Worm (Caenorhabditis elegans) whole organism, mixed stage, embryonic: ENCODE data around the gene daf-41.

Experiments
- M03D4.4 ChIP-seq: sonication (generic microtip); optimal IDR thresholded peaks from 2 replicates; lab custom pipeline; 2017; ENCODE audit warnings: mild to moderate bottlenecking, missing genetic modification characterization, missing compliant biosample characterization
- bed-3 ChIP-seq: fragments of 200-800 bp; sonication (Bioruptor generic); optimal IDR thresholded peaks from 3 replicates; lab custom pipeline; 2018; ENCODE audit warnings: mild to moderate bottlenecking, missing genetic modification characterization, moderate library complexity, missing compliant biosample characterization
- blmp-1 ChIP-seq: fragments of 150-350 bp; optimal IDR thresholded peaks from 2 replicates; lab custom pipeline; 2014; ENCODE audit warnings: missing biosample characterization, missing genetic modification characterization
- ceh-39 ChIP-seq: fragments of 150-350 bp; optimal IDR thresholded peaks from 2 replicates; lab custom pipeline; 2014; ENCODE audit warnings: missing biosample characterization, missing genetic modification characterization
- ceh-43 ChIP-seq: fragments of 200-800 bp; sonication (Bioruptor generic); optimal IDR thresholded peaks from 2 replicates; lab custom pipeline; 2018; ENCODE audit warnings: mild to moderate bottlenecking, missing genetic modification characterization, moderate library complexity, missing compliant biosample characterization
- ceh-83 ChIP-seq: fragments of 200-800 bp; sonication (Bioruptor generic); optimal IDR thresholded peaks from 2 replicates; lab custom pipeline; 2018; ENCODE audit warnings: mild to moderate bottlenecking, missing genetic modification characterization, missing compliant biosample characterization
- ces-1 ChIP-seq: fragments of 150-350 bp; optimal IDR thresholded peaks from 2 replicates; lab custom pipeline; 2014; ENCODE audit warnings: missing biosample characterization, missing genetic modification reagents, missing genetic modification characterization
- cnd-1 ChIP-seq: fragments of 200-800 bp; sonication (Bioruptor generic); optimal IDR thresholded peaks from 2 replicates; lab custom pipeline; 2018; ENCODE audit warnings: mild to moderate bottlenecking, missing genetic modification characterization, missing compliant biosample characterization
- drap-1 ChIP-seq: fragments of 200-800 bp; sonication (Bioruptor generic); optimal IDR thresholded peaks from 3 replicates; lab custom pipeline; 2018; ENCODE audit warnings: mild to moderate bottlenecking, missing genetic modification characterization, missing compliant biosample characterization
- elt-1 ChIP-seq: sonication (generic microtip); optimal IDR thresholded peaks from 2 replicates; lab custom pipeline; 2017; ENCODE audit warnings: missing genetic modification characterization, mild to moderate bottlenecking, missing compliant biosample characterization, antibody characterized with exemption, moderate library complexity, borderline replicate concordance; ENCODE audit not compliant: insufficient read depth
- elt-3 ChIP-seq: fragments of 150-350 bp; optimal IDR thresholded peaks from 2 replicates; lab custom pipeline; 2014; ENCODE audit warnings: missing biosample characterization, missing genetic modification characterization
- flh-1 ChIP-seq: fragments of 200-800 bp; sonication (Bioruptor generic); optimal IDR thresholded peaks from 2 replicates; lab custom pipeline; 2018; ENCODE audit warnings: mild to moderate bottlenecking, missing genetic modification characterization, moderate library complexity, missing compliant biosample characterization
- ham-2 ChIP-seq: fragments of 200-800 bp; sonication (Bioruptor generic); optimal IDR thresholded peaks from 2 replicates; lab custom pipeline; 2018; ENCODE audit warnings: mild to moderate bottlenecking, missing genetic modification characterization, missing compliant biosample characterization
- hlh-1 ChIP-seq: fragments of 150-350 bp; optimal IDR thresholded peaks from 2 replicates; lab custom pipeline; 2014; ENCODE audit warnings: missing biosample characterization, missing genetic modification reagents, missing genetic modification characterization
- lin-13 ChIP-seq: fragments of 150-350 bp; optimal IDR thresholded peaks from 2 replicates; lab custom pipeline; 2014; ENCODE audit warnings: missing biosample characterization, missing genetic modification characterization
- lin-32 ChIP-seq: fragments of 200-800 bp; sonication (Bioruptor generic); optimal IDR thresholded peaks from 2 replicates; lab custom pipeline; 2018; ENCODE audit warnings: mild to moderate bottlenecking, missing genetic modification characterization, missing compliant biosample characterization
- lsy-2 ChIP-seq: fragments of 150-350 bp; optimal IDR thresholded peaks from 2 replicates; lab custom pipeline; 2014; ENCODE audit warnings: missing biosample characterization, missing genetic modification characterization
- mab-5 ChIP-seq: fragments of 150-350 bp; optimal IDR thresholded peaks from 2 replicates; lab custom pipeline; 2014; ENCODE audit warnings: missing biosample characterization, missing genetic modification characterization
- mep-1 ChIP-seq: fragments of 150-350 bp; optimal IDR thresholded peaks from 2 replicates; lab custom pipeline; 2017; ENCODE audit warnings: missing biosample characterization, missing genetic modification reagents, missing genetic modification characterization, inconsistent platforms
- mls-2 ChIP-seq: sonication (generic microtip); optimal IDR thresholded peaks from 2 replicates; lab custom pipeline; 2016; ENCODE audit warnings: mild to moderate bottlenecking, missing genetic modification characterization, moderate library complexity, missing compliant biosample characterization
- nhr-12 ChIP-seq: fragments of 150-350 bp; optimal IDR thresholded peaks from 2 replicates; lab custom pipeline; 2014; ENCODE audit warnings: missing biosample characterization, missing genetic modification characterization
- nhr-2 ChIP-seq: fragments of 150-350 bp; optimal IDR thresholded peaks from 2 replicates; lab custom pipeline; 2014; ENCODE audit warnings: missing biosample characterization, missing genetic modification characterization
- nhr-237 ChIP-seq: fragments of 150-350 bp; optimal IDR thresholded peaks from 2 replicates; lab custom pipeline; 2014; ENCODE audit warnings: missing biosample characterization, missing genetic modification characterization
- nhr-28 ChIP-seq: fragments of 150-350 bp; optimal IDR thresholded peaks from 2 replicates; lab custom pipeline; 2014; ENCODE audit warnings: missing biosample characterization, missing genetic modification characterization
- nhr-76 ChIP-seq: sonication (generic microtip); optimal IDR thresholded peaks from 2 replicates; lab custom pipeline; 2017; ENCODE audit warnings: missing biosample characterization, missing genetic modification characterization
- pha-4 ChIP-seq: fragments of 150-350 bp; optimal IDR thresholded peaks from 2 replicates; lab custom pipeline; 2018; ENCODE audit warnings: missing biosample characterization, missing genetic modification reagents, missing genetic modification characterization
- sem-2 ChIP-seq: fragments of 200-800 bp; sonication (Bioruptor generic); optimal IDR thresholded peaks from 2 replicates; lab custom pipeline; 2018; ENCODE audit warnings: mild to moderate bottlenecking, missing genetic modification characterization, missing compliant biosample characterization
- snpc-4 ChIP-seq: fragments of 150-350 bp; optimal IDR thresholded peaks from 2 replicates; lab custom pipeline; 2014; ENCODE audit warnings: missing biosample characterization, missing genetic modification characterization
- sptf-1 ChIP-seq: sonication (generic microtip); optimal IDR thresholded peaks from 2 replicates; lab custom pipeline; 2017; ENCODE audit warnings: mild to moderate bottlenecking, missing genetic modification characterization, moderate library complexity, missing compliant biosample characterization
- tbx-8 ChIP-seq: fragments of 200-800 bp; sonication (Bioruptor generic); optimal IDR thresholded peaks from 2 replicates; lab custom pipeline; 2018; ENCODE audit warnings: mild to moderate bottlenecking, missing genetic modification characterization, moderate library complexity, missing compliant biosample characterization
- unc-120 ChIP-seq: sonication (generic microtip); optimal IDR thresholded peaks from 2 replicates; lab custom pipeline; 2017; ENCODE audit warnings: missing genetic modification characterization, missing compliant biosample characterization; ENCODE audit not compliant: poor library complexity, severe bottlenecking
- unc-39 ChIP-seq: fragments of 150-350 bp; optimal IDR thresholded peaks from 2 replicates; lab custom pipeline; 2014; ENCODE audit warnings: missing biosample characterization, missing genetic modification characterization
- unc-62 ChIP-seq: fragments of 150-350 bp; optimal IDR thresholded peaks from 2 replicates; lab custom pipeline; 2014; ENCODE audit warnings: missing biosample characterization, missing genetic modification reagents, missing genetic modification characterization
- zip-8 ChIP-seq: fragments of 150-350 bp; optimal IDR thresholded peaks from 2 replicates; lab custom pipeline; 2014; ENCODE audit warnings: missing biosample characterization, missing genetic modification characterization
- ztf-11 ChIP-seq: fragments of 150-350 bp; optimal IDR thresholded peaks from 2 replicates; lab custom pipeline; 2014; ENCODE audit warnings: missing biosample characterization, missing genetic modification characterization

daf-41 gene

ce11 chrIII:5274715-5275355 is at the start of gene daf-41, which contains the start of gene toc-1:
Gene daf-41, minus strand, starts transcription at chrIII:5274765.
Gene toc-1, plus strand, starts transcription at chrIII:5275251.
- no peak for TF ChIP-seq drap-1
- peak; percentile 24 for TF ChIP-seq nhr-237 (tag; lab: Kevin White, UChicago)
- TF ChIP-seq mep-1: peak; percentile 64
- no peak for TF ChIP-seq zip-8 (tag; lab: Kevin White, UChicago)
- no peak for TF ChIP-seq elt-1
- TF ChIP-seq pha-4 (tag; lab: Kevin White, UChicago): no peak
- no peak for TF ChIP-seq elt-3 (tag; lab: Kevin White, UChicago)
- no peak for TF ChIP-seq sptf-1 (tag; lab: Kevin White, UChicago)
- TF ChIP-seq unc-120: peak; percentile 56
- no peak for TF ChIP-seq M03D4.4
- peak; percentile 55 for TF ChIP-seq mls-2 (tag; lab: Kevin White, UChicago)
- no peak for TF ChIP-seq lin-32 (GFP tag; lab: Kevin White, UChicago)
- TF ChIP-seq ham-2 (GFP tag; lab: Kevin White, UChicago): no peak
- peak; percentile 72 for TF ChIP-seq ces-1 (GFP tag; lab: Kevin White, UChicago)
- TF ChIP-seq nhr-28 (tag; lab: Kevin White, UChicago): no peak
- TF ChIP-seq sem-2 (GFP tag; lab: Kevin White, UChicago): no peak
- TF ChIP-seq blmp-1 (tag; lab: Kevin White, UChicago): no peak
- TF ChIP-seq snpc-4: no peak
- no peak for TF ChIP-seq flh-1
- no peak for TF ChIP-seq lsy-2 (tag; lab: Kevin White, UChicago)
- TF ChIP-seq unc-62 (GFP tag; lab: Kevin White, UChicago): no peak
- TF ChIP-seq hlh-1 (tag; lab: Kevin White, UChicago): no peak
- no peak for TF ChIP-seq lin-13 (tag; lab: Kevin White, UChicago)
- TF ChIP-seq ceh-39 (tag; lab: Kevin White, UChicago): no peak
- TF ChIP-seq nhr-2 (tag; lab: Kevin White, UChicago): no peak
- no peak for TF ChIP-seq ceh-83 (GFP tag; lab: Kevin White, UChicago)
- TF ChIP-seq nhr-76 (tag; lab: Kevin White, UChicago): no peak
- TF ChIP-seq cnd-1: no peak
- no peak for TF ChIP-seq bed-3 (GFP tag; lab: Kevin White, UChicago)
- TF ChIP-seq ceh-43 (GFP tag; lab: Kevin White, UChicago): no peak
- TF ChIP-seq tbx-8 (GFP tag; lab: Kevin White, UChicago): no peak
- TF ChIP-seq mab-5 (tag; lab: Kevin White, UChicago): no peak

ce11 chrIII:5321661-5322060 is 47.1 kb upstream of the daf-41 start, which contains the start of gene F52C9.3:
Gene F52C9.3, plus strand, starts transcription at chrIII:5321885.
- TF ChIP-seq sem-2 (GFP tag; lab: Kevin White, UChicago) (no peak), lin-32 (GFP tag; lab: Kevin White, UChicago) (no peak), mep-1 (no peak), nhr-237 (tag; lab: Kevin White, UChicago) (no peak), nhr-12 (tag; lab: Kevin White, UChicago) (no peak), ces-1 (GFP tag; lab: Kevin White, UChicago) (no peak), drap-1 (no peak), blmp-1 (tag; lab: Kevin White, UChicago) (no peak), mab-5 (tag; lab: Kevin White, UChicago) (no peak), M03D4.4 (no peak), nhr-28 (tag; lab: Kevin White, UChicago) (no peak)

- TF ChIP-seq M03D4.4: no peak
Measured at ce11 chrIII:5318610-5319009, 44.0 kb upstream of the daf-41 start.

ce11 chrIII:5310940-5311339 is 36.4 kb upstream of the daf-41 start, which contains the start of gene pqe-1:
Gene pqe-1, plus strand, starts transcription at chrIII:5311240.
- TF ChIP-seq drap-1 (no peak), unc-62 (GFP tag; lab: Kevin White, UChicago) (no peak), ztf-11 (no peak), snpc-4 (no peak), cnd-1 (no peak), nhr-12 (tag; lab: Kevin White, UChicago) (no peak), ces-1 (GFP tag; lab: Kevin White, UChicago) (no peak), blmp-1 (tag; lab: Kevin White, UChicago) (no peak), tbx-8 (GFP tag; lab: Kevin White, UChicago) (no peak), mls-2 (tag; lab: Kevin White, UChicago) (no peak), pha-4 (tag; lab: Kevin White, UChicago) (no peak), ceh-39 (tag; lab: Kevin White, UChicago) (no peak), ceh-43 (GFP tag; lab: Kevin White, UChicago) (no peak), mep-1 (no peak), bed-3 (GFP tag; lab: Kevin White, UChicago) (no peak), unc-39 (no peak), elt-1 (no peak)
